Worm (Caenorhabditis elegans): Measurements from ENCODE around the gene Y57E12B.1.

DNA sequence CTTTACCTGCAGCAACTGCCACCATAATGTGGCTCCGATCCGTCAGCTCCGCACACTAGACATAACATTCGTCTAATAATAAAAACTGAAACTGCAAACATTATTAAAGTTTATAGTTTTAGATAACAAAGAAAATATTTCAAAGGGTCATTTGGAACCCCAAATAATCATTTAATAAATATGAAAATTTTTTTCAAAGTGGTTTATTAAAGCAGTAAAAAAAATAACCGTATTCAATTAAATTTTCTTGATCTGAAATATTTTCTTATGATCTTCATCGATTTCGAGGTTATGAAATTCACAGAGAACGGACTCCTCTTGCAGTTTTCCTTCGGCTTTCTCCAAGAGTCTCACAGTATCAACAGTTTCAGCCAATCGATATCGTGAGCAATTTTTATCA is 37.6 kb downstream of the Y57E12B.1 start, which contains the start of gene nhr-163:
- no peak for TF ChIP-seq ama-1 (optimal IDR thresholded peaks at IDR 0.05)
- TF ChIP-seq pes-1 (GFP tag; IDR thresholded peaks at IDR 0.05), result no peak
- TF ChIP-seq F13C5.2 (tag; optimal IDR thresholded peaks at IDR 0.05), result no peak
- no peak for TF ChIP-seq ceh-36 (tag; optimal IDR thresholded peaks at IDR 0.05)
- no peak for TF ChIP-seq flt-1 (GFP tag; IDR thresholded peaks at IDR 0.05)
- no peak for TF ChIP-seq hmbx-1 (tag; optimal IDR thresholded peaks at IDR 0.05)
- TF ChIP-seq aly-1 (tag; optimal IDR thresholded peaks at IDR 0.05), result no peak
- TF ChIP-seq hnd-1 (tag; optimal IDR thresholded peaks at IDR 0.05), result no peak
- no peak for TF ChIP-seq tbx-11 (GFP tag; IDR thresholded peaks at IDR 0.05)
- no peak for TF ChIP-seq ceh-13 (GFP tag; optimal IDR thresholded peaks at IDR 0.05)
- no peak for TF ChIP-seq sea-1 (GFP tag; conservative IDR thresholded peaks at IDR 0.05)
- TF ChIP-seq tra-4 (tag; optimal IDR thresholded peaks at IDR 0.05), result no peak
